Fruit fly (Drosophila melanogaster): Measurements from ENCODE around the gene CG15468.

CG15468 gene

dm6 chrX:4919040-4919881, 41.7 kb downstream of the CG15468 start (continued):
- TF ChIP-seq CG15601 (tag; optimal IDR thresholded peaks at IDR 0.05) = peak; percentile 29
- peak; percentile 17 for TF ChIP-seq Jarid2 (GFP tag; optimal IDR thresholded peaks at IDR 0.05)
- peak; percentile 8 for TF ChIP-seq sug (tag; optimal IDR thresholded peaks at IDR 0.05)
- TF ChIP-seq CG17829 (tag; optimal IDR thresholded peaks at IDR 0.05) = peak; percentile 56
- peak; percentile 92 for TF ChIP-seq CG1603 (tag; optimal IDR thresholded peaks at IDR 0.05)
- peak; percentile 69 for TF ChIP-seq Doc2 (GFP tag; IDR thresholded peaks at IDR 0.05)
- TF ChIP-seq CG12659 (GFP tag; optimal IDR thresholded peaks at IDR 0.05) = peak; percentile 79
- TF ChIP-seq CG15269 (tag; optimal IDR thresholded peaks at IDR 0.05) = peak; percentile 93
- TF ChIP-seq ara (GFP tag; IDR thresholded peaks at IDR 0.05) = peak; percentile 83
- peak; percentile 44 for TF ChIP-seq CG6654 (GFP tag; optimal IDR thresholded peaks at IDR 0.05)
- TF ChIP-seq CG16779 (GFP tag; IDR thresholded peaks at IDR 0.05) = peak; percentile 84
- no peak for TF ChIP-seq ato (GFP tag; IDR thresholded peaks at IDR 0.05; ENCODE audit: partially characterized antibody)
- TF ChIP-seq CG8765 (GFP tag; IDR thresholded peaks at IDR 0.05) = peak; percentile 41; the same call in 1 of the 2 replicates
- TF ChIP-seq ftz-f1 (GFP tag; optimal IDR thresholded peaks at IDR 0.05) = peak; percentile 66
- peak; percentile 89 for TF ChIP-seq ttk (GFP tag; IDR thresholded peaks at IDR 0.05)
- TF ChIP-seq CG4617 (GFP tag; optimal IDR thresholded peaks at IDR 0.05; ENCODE audit: borderline replicate concordance) = peak; percentile 51
- TF ChIP-seq pum (GFP tag; optimal IDR thresholded peaks at IDR 0.05) = peak; percentile 82
- TF ChIP-seq CG3407 (GFP tag; optimal IDR thresholded peaks at IDR 0.05) = peak; percentile 27
- TF ChIP-seq crc (GFP tag; optimal IDR thresholded peaks at IDR 0.05) = peak; percentile 80
- peak; percentile 74 for TF ChIP-seq Bteb2 (GFP tag; optimal IDR thresholded peaks at IDR 0.05)
- peak; percentile 71 for TF ChIP-seq wek (GFP tag; optimal IDR thresholded peaks at IDR 0.05)
- TF ChIP-seq CG1529 (GFP tag; optimal IDR thresholded peaks at IDR 0.05) = peak; percentile 14
- peak; percentile 59; the same call in 1 of the 2 replicates for TF ChIP-seq peb (GFP tag; IDR thresholded peaks at IDR 0.05)
- peak; percentile 94 for TF ChIP-seq CG11456 (GFP tag; IDR thresholded peaks at IDR 0.05)
- peak; percentile 83 for TF ChIP-seq fd3F (GFP tag; optimal IDR thresholded peaks at IDR 0.05)
- no peak for TF ChIP-seq Neu2 (GFP tag; optimal IDR thresholded peaks at IDR 0.05; ENCODE audit: borderline replicate concordance)
- TF ChIP-seq her (GFP tag; optimal IDR thresholded peaks at IDR 0.05) = peak; percentile 88
- TF ChIP-seq CG15479 (GFP tag; optimal IDR thresholded peaks at IDR 0.05) = no peak
- TF ChIP-seq maf-S (GFP tag; optimal IDR thresholded peaks at IDR 0.05) = peak; percentile 64
- TF ChIP-seq CG1832 (GFP tag; optimal IDR thresholded peaks at IDR 0.05) = no peak
- TF ChIP-seq vfl (GFP tag; optimal IDR thresholded peaks at IDR 0.05) = peak; percentile 21
- TF ChIP-seq CG13287 (GFP tag; IDR thresholded peaks at IDR 0.05; ENCODE audit: partially characterized antibody) = no peak
- TF ChIP-seq unc-4 (GFP tag; IDR thresholded peaks at IDR 0.05; ENCODE audit: partially characterized antibody) = no peak
- TF ChIP-seq ase (GFP tag; IDR thresholded peaks at IDR 0.05) = peak; percentile 84
- TF ChIP-seq CG2116 (GFP tag; optimal IDR thresholded peaks at IDR 0.05) = no peak
- peak; percentile 74 for TF ChIP-seq CG4820 (GFP tag; optimal IDR thresholded peaks at IDR 0.05)
- peak; percentile 69 for TF ChIP-seq Atf3 (GFP tag; optimal IDR thresholded peaks at IDR 0.05)
- peak; percentile 74 for TF ChIP-seq tx (GFP tag; optimal IDR thresholded peaks at IDR 0.05)
- TF ChIP-seq ssp (GFP tag; IDR thresholded peaks at IDR 0.05) = peak; percentile 81
- TF ChIP-seq nmo (GFP tag; optimal IDR thresholded peaks at IDR 0.05) = peak; percentile 78
- TF ChIP-seq rib (GFP tag; IDR thresholded peaks at IDR 0.05) = peak; percentile 63
- peak; percentile 25 for TF ChIP-seq Deaf1 (tag; optimal IDR thresholded peaks at IDR 0.05)
- TF ChIP-seq Fer1 (GFP tag; optimal IDR thresholded peaks at IDR 0.05) = peak; percentile 71
- TF ChIP-seq zfh2 (GFP tag; optimal IDR thresholded peaks at IDR 0.05) = peak; percentile 75
- TF ChIP-seq Chrac-16 (GFP tag; optimal IDR thresholded peaks at IDR 0.05) = peak; percentile 84
- TF ChIP-seq Xrp1 (GFP tag; IDR thresholded peaks at IDR 0.05) = peak; percentile 83
- peak; percentile 48 for TF ChIP-seq CG1233 (GFP tag; optimal IDR thresholded peaks at IDR 0.05)
- TF ChIP-seq phol (tag; optimal IDR thresholded peaks at IDR 0.05) = peak; percentile 71
- peak; percentile 73 for TF ChIP-seq Mad (GFP tag; optimal IDR thresholded peaks at IDR 0.05)

Measured in whole organism, embryonic.